Fruit fly (Drosophila melanogaster): ENCODE results near the gene CG6650.

CG6650 gene

dm6 chr3L:13993233-13993741, 38.0 kb upstream of the CG6650 start, which contains the start of gene CG17364:
CG17364 (minus strand) TSS chr3L:13993400.
- TF ChIP-seq toe (GFP tag; optimal IDR thresholded peaks at IDR 0.05) (no peak), cnc (optimal IDR thresholded peaks at IDR 0.05) (no peak), CG7101 (tag; optimal IDR thresholded peaks at IDR 0.05) (no peak), CG1620 (GFP tag; optimal IDR thresholded peaks at IDR 0.05) (no peak), Mnt (GFP tag; optimal IDR thresholded peaks at IDR 0.05) (no peak)

dm6 chr3L:13993742-13994719, 37.2 kb upstream of the CG6650 start, which contains the start of gene CtsK1:
CtsK1 (plus strand) TSS chr3L:13994231.
- no peak for TF ChIP-seq CG1620 (GFP tag; optimal IDR thresholded peaks at IDR 0.05)
- TF ChIP-seq CG7045 (GFP tag; optimal IDR thresholded peaks at IDR 0.05), result peak; percentile 25
- peak; percentile 3 for TF ChIP-seq tj (GFP tag; optimal IDR thresholded peaks at IDR 0.05)
- no peak for TF ChIP-seq Crg-1 (GFP tag; optimal IDR thresholded peaks at IDR 0.05)
- TF ChIP-seq cnc (optimal IDR thresholded peaks at IDR 0.05), result no peak
- TF ChIP-seq bab1 (GFP tag; optimal IDR thresholded peaks at IDR 0.05), result peak; percentile 88
- peak; percentile 63 for TF ChIP-seq ovo (GFP tag; optimal IDR thresholded peaks at IDR 0.05)
- TF ChIP-seq toe (GFP tag; optimal IDR thresholded peaks at IDR 0.05), result no peak
- peak; percentile 83 for TF ChIP-seq CG7101 (tag; optimal IDR thresholded peaks at IDR 0.05)
- peak; percentile 63 for TF ChIP-seq CG14711 (tag; optimal IDR thresholded peaks at IDR 0.05)
- peak; percentile 30 for TF ChIP-seq CG11617 (GFP tag; optimal IDR thresholded peaks at IDR 0.05)
- no peak for TF ChIP-seq CG5204 (GFP tag; optimal IDR thresholded peaks at IDR 0.05)
- peak; percentile 22 for TF ChIP-seq pad (GFP tag; optimal IDR thresholded peaks at IDR 0.05)
- TF ChIP-seq CG12768 (GFP tag; optimal IDR thresholded peaks at IDR 0.05), result peak; percentile 63
- TF ChIP-seq Clk (GFP tag; optimal IDR thresholded peaks at IDR 0.05), result no peak
- peak; percentile 86 for TF ChIP-seq CG33017 (tag; optimal IDR thresholded peaks at IDR 0.05)
- no peak for TF ChIP-seq cic (GFP tag; optimal IDR thresholded peaks at IDR 0.05)
- TF ChIP-seq kay (GFP tag; ENCODE audit: borderline replicate concordance), result no peak
- TF ChIP-seq Hr96 (GFP tag; optimal IDR thresholded peaks at IDR 0.05), result no peak
- no peak for TF ChIP-seq Mnt (GFP tag; optimal IDR thresholded peaks at IDR 0.05)

dm6 chr3L:13996437-13996836, 34.8 kb upstream of the CG6650 start:
- TF ChIP-seq CG12768 (GFP tag; optimal IDR thresholded peaks at IDR 0.05), result no peak
- no peak for TF ChIP-seq tj (GFP tag; optimal IDR thresholded peaks at IDR 0.05)
- no peak for TF ChIP-seq Clk (GFP tag; optimal IDR thresholded peaks at IDR 0.05)

- no peak for TF ChIP-seq tj (GFP tag; optimal IDR thresholded peaks at IDR 0.05)
- TF ChIP-seq CG7101 (tag; optimal IDR thresholded peaks at IDR 0.05), result peak; percentile 15
- no peak for TF ChIP-seq CG5204 (GFP tag; optimal IDR thresholded peaks at IDR 0.05)
- no peak for TF ChIP-seq CG12768 (GFP tag; optimal IDR thresholded peaks at IDR 0.05)
- TF ChIP-seq CG14711 (tag; optimal IDR thresholded peaks at IDR 0.05), result peak; percentile 37
- TF ChIP-seq ovo (GFP tag; optimal IDR thresholded peaks at IDR 0.05), result no peak
- TF ChIP-seq pad (GFP tag; optimal IDR thresholded peaks at IDR 0.05), result no peak
- TF ChIP-seq CG33017 (tag; optimal IDR thresholded peaks at IDR 0.05), result no peak
- TF ChIP-seq cnc (optimal IDR thresholded peaks at IDR 0.05), result no peak
- no peak for TF ChIP-seq Crg-1 (GFP tag; optimal IDR thresholded peaks at IDR 0.05)
- TF ChIP-seq kay (GFP tag; ENCODE audit: borderline replicate concordance), result no peak
- no peak for TF ChIP-seq Clk (GFP tag; optimal IDR thresholded peaks at IDR 0.05)
- no peak for TF ChIP-seq Hr96 (GFP tag; optimal IDR thresholded peaks at IDR 0.05)
Measured at dm6 chr3L:13996992-13997391, 34.3 kb upstream of the CG6650 start, which contains the start of gene CG17361. CG17361 (plus strand) TSS chr3L:13997191.

- TF ChIP-seq Mnt (GFP tag; optimal IDR thresholded peaks at IDR 0.05) (no peak), tj (GFP tag; optimal IDR thresholded peaks at IDR 0.05) (no peak), toe (GFP tag; optimal IDR thresholded peaks at IDR 0.05) (no peak)
Measured at dm6 chr3L:13999204-13999603, 32.0 kb upstream of the CG6650 start, which contains the start of gene CG17359. CG17359 (minus strand) TSS chr3L:13999251.

- TF ChIP-seq cic (GFP tag; optimal IDR thresholded peaks at IDR 0.05) (no peak), bab1 (GFP tag; optimal IDR thresholded peaks at IDR 0.05) (peak; percentile 7), Crg-1 (GFP tag; optimal IDR thresholded peaks at IDR 0.05) (no peak), CG14711 (tag; optimal IDR thresholded peaks at IDR 0.05) (peak; percentile 33), CG12768 (GFP tag; optimal IDR thresholded peaks at IDR 0.05) (peak; percentile 13), Mnt (GFP tag; optimal IDR thresholded peaks at IDR 0.05) (peak; percentile 60), CG1620 (GFP tag; optimal IDR thresholded peaks at IDR 0.05) (peak; percentile 30), Hr96 (GFP tag; optimal IDR thresholded peaks at IDR 0.05) (peak; percentile 49), CG7045 (GFP tag; optimal IDR thresholded peaks at IDR 0.05) (no peak), tj (GFP tag; optimal IDR thresholded peaks at IDR 0.05) (no peak), pad (GFP tag; optimal IDR thresholded peaks at IDR 0.05) (no peak), cnc (optimal IDR thresholded peaks at IDR 0.05) (no peak), CG7101 (tag; optimal IDR thresholded peaks at IDR 0.05) (peak; percentile 16), ovo (GFP tag; optimal IDR thresholded peaks at IDR 0.05) (no peak), CG33017 (tag; optimal IDR thresholded peaks at IDR 0.05) (no peak), kay (GFP tag; ENCODE audit: borderline replicate concordance) (no peak), Clk (GFP tag; optimal IDR thresholded peaks at IDR 0.05) (no peak), CG5204 (GFP tag; optimal IDR thresholded peaks at IDR 0.05) (no peak), toe (GFP tag; optimal IDR thresholded peaks at IDR 0.05) (no peak), CG11617 (GFP tag; optimal IDR thresholded peaks at IDR 0.05) (peak; percentile 36)
Measured at dm6 chr3L:14001658-14002523, 29.4 kb upstream of the CG6650 start, which contains the start of the genes Nprl3 and upSET. Nprl3 (minus strand) TSS chr3L:14001880. upSET (plus strand) TSS chr3L:14002127.
